Fruit fly (Drosophila melanogaster) whole organism, pupa: Measurements from ENCODE around the gene Qtzl.

Source experiments
- CG10348 ChIP-seq: fragments of 200-800 bp; sonication (Bioruptor generic); IDR thresholded peaks from 2 replicates; pipeline ENCODE4 v1.3.6; 2022; ENCODE audit warnings: missing biosample characterization, missing genetic modification characterization
- CG12605 ChIP-seq: fragments of 200-800 bp; sonication (Bioruptor generic); IDR thresholded peaks from 2 replicates; pipeline ENCODE4 v1.3.6; 2022; ENCODE audit warnings: missing biosample characterization, missing genetic modification characterization
- CG13204 ChIP-seq: fragments of 200-800 bp; sonication (Bioruptor generic); optimal IDR thresholded peaks from 2 replicates; lab custom pipeline; 2018; ENCODE audit warnings: missing biosample characterization, mild to moderate bottlenecking, missing genetic modification characterization, moderate library complexity
- CG14655 ChIP-seq: fragments of 200-800 bp; sonication (Bioruptor generic); optimal IDR thresholded peaks from 3 replicates; lab custom pipeline; 2017; ENCODE audit warnings: mild to moderate bottlenecking, missing biosample characterization, missing genetic modification reagents, missing genetic modification characterization
- CG15710 ChIP-seq: fragments of 200-800 bp; sonication (Bioruptor generic); optimal IDR thresholded peaks from 2 replicates; lab custom pipeline; 2018; ENCODE audit warnings: missing biosample characterization, mild to moderate bottlenecking, missing genetic modification characterization, moderate library complexity
- CG17806 ChIP-seq: fragments of 200-800 bp; sonication (Bioruptor generic); optimal IDR thresholded peaks from 2 replicates; lab custom pipeline; 2018; ENCODE audit warnings: missing biosample characterization, mild to moderate bottlenecking, missing genetic modification characterization, moderate library complexity
- CG32121 ChIP-seq: fragments of 200-800 bp; sonication (Bioruptor generic); IDR thresholded peaks from 2 replicates; pipeline ENCODE4 v1.3.6; 2022; ENCODE audit warnings: missing biosample characterization, missing genetic modification characterization
- CG34367 ChIP-seq: fragments of 200-800 bp; sonication (Bioruptor generic); optimal IDR thresholded peaks from 2 replicates; lab custom pipeline; 2018; ENCODE audit warnings: missing biosample characterization, mild to moderate bottlenecking, missing genetic modification characterization
- CG4496 ChIP-seq: fragments of 200-800 bp; sonication (Bioruptor generic); IDR thresholded peaks from 3 replicates; pipeline ENCODE4 v1.3.6; 2022; ENCODE audit warnings: missing biosample characterization, missing genetic modification characterization
- CG8159 ChIP-seq: fragments of 200-800 bp; sonication (Bioruptor generic); optimal IDR thresholded peaks from 3 replicates; lab custom pipeline; 2018; ENCODE audit warnings: missing biosample characterization, mild to moderate bottlenecking, missing genetic modification characterization, moderate library complexity
- CG8301 ChIP-seq: fragments of 200-800 bp; sonication (Bioruptor generic); optimal IDR thresholded peaks from 2 replicates; lab custom pipeline; 2018; ENCODE audit warnings: missing biosample characterization, mild to moderate bottlenecking, missing genetic modification characterization
- CG9948 ChIP-seq: fragments of 200-800 bp; sonication (Bioruptor generic); optimal IDR thresholded peaks from 2 replicates; lab custom pipeline; 2018; ENCODE audit warnings: missing biosample characterization, mild to moderate bottlenecking, missing genetic modification characterization, moderate library complexity
- D1 ChIP-seq: fragments of 200-800 bp; sonication (Bioruptor generic); optimal IDR thresholded peaks from 2 replicates; lab custom pipeline; 2018; ENCODE audit warnings: missing biosample characterization, mild to moderate bottlenecking, missing genetic modification characterization, moderate library complexity
- EcR ChIP-seq: fragments of 200-800 bp; sonication (Bioruptor generic); optimal IDR thresholded peaks from 3 replicates; lab custom pipeline; 2019; ENCODE audit warnings: missing biosample characterization, missing genetic modification characterization, mild to moderate bottlenecking, moderate library complexity, missing genetic modification reagents
- Ets98B ChIP-seq: fragments of 200-800 bp; sonication (Bioruptor generic); IDR thresholded peaks from 2 replicates; pipeline ENCODE4 v1.3.6; 2022; ENCODE audit warnings: missing biosample characterization, missing genetic modification characterization
- Pif1A ChIP-seq: fragments of 200-800 bp; sonication (Bioruptor generic); optimal IDR thresholded peaks from 3 replicates; lab custom pipeline; 2016; ENCODE audit warnings: missing biosample characterization, missing genetic modification characterization
- Pif1B ChIP-seq: fragments of 200-800 bp; sonication (Bioruptor generic); optimal IDR thresholded peaks from 3 replicates; lab custom pipeline; 2016; ENCODE audit warnings: missing biosample characterization, missing genetic modification characterization
- Snoo ChIP-seq: fragments of 200-800 bp; sonication (Bioruptor generic); optimal IDR thresholded peaks from 3 replicates; lab custom pipeline; 2017; ENCODE audit warnings: missing biosample characterization, mild to moderate bottlenecking, missing genetic modification characterization, inconsistent platforms
- fd96Ca ChIP-seq: fragments of 200-800 bp; sonication (Bioruptor generic); IDR thresholded peaks from 3 replicates; pipeline ENCODE4 v1.3.6; 2022; ENCODE audit warnings: missing biosample characterization, missing genetic modification characterization
- gl ChIP-seq: fragments of 200-800 bp; sonication (Bioruptor generic); optimal IDR thresholded peaks from 2 replicates; lab custom pipeline; 2018; ENCODE audit warnings: missing biosample characterization, mild to moderate bottlenecking, missing genetic modification characterization
- rn ChIP-seq: fragments of 200-800 bp; sonication (Bioruptor generic); IDR thresholded peaks from 2 replicates; pipeline ENCODE4 v1.3.6; 2022; ENCODE audit warnings: missing biosample characterization, missing genetic modification characterization

The Qtzl gene

DNA sequence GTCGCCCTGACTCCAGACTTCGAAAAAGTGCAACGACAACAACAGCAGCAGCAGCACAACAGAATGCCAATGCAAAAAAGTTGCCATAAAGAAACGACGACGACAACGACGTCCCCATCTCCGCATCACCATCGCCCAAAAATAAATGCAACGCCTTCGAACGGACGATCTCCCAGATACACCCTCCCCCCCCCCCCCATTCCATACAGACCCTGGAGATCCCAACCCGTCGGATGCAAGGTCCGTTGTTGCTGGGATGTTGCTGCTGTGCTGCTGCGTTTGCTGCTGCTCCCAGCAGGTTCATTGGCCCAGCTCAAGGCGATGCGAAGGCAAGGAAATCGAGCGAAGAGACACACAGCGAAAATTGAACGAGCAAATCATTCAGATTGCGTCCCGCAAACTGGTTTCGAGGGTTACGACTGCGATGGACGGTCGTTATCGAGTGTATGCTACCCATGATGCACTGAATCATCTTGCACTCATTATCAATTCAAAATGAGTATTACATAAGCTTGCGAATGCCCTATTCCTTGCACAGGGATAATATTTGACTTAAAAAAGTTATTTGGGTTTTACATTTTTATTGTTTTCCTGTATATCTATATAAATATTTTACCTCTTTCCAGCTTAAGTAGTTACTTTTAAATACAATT lies 18.3 kb downstream of the Qtzl start:
- TF ChIP-seq EcR (GFP tag; lab: Kevin White, UChicago) (peak; percentile 100), CG15710 (peak; percentile 30), CG32121 (GFP tag; lab: Robert Waterston, UW) (no peak; the same call in 1 of the 2 replicates), rn (no peak), Snoo (peak; percentile 62), CG8159 (tag; lab: Kevin White, UChicago) (peak; percentile 21), CG9948 (no peak), CG10348 (GFP tag; lab: Robert Waterston, UW) (no peak), fd96Ca (peak; percentile 67; the same call in 2 of the 3 replicates), CG13204 (GFP tag; lab: Kevin White, UChicago) (peak; percentile 98), CG4496 (GFP tag; lab: Robert Waterston, UW) (peak; percentile 68), CG34367 (peak; percentile 29), Pif1A (GFP tag; lab: Kevin White, UChicago) (peak; percentile 38), D1 (no peak), CG8301 (tag; lab: Kevin White, UChicago) (peak; percentile 33), Pif1B (GFP tag; lab: Kevin White, UChicago) (peak; percentile 36), CG17806 (tag; lab: Kevin White, UChicago) (peak; percentile 32), gl (tag; lab: Kevin White, UChicago) (peak; percentile 85), CG12605 (GFP tag; lab: Robert Waterston, UW) (peak; percentile 42)
- TF ChIP-seq, all 21 proteins: peak for 14

- TF ChIP-seq EcR (GFP tag; lab: Kevin White, UChicago) (no peak), CG32121 (GFP tag; lab: Robert Waterston, UW) (no peak), CG15710 (no peak), CG13204 (GFP tag; lab: Kevin White, UChicago) (no peak), CG34367 (no peak), Ets98B (GFP tag; lab: Robert Waterston, UW) (no peak), fd96Ca (no peak), rn (no peak), Snoo (no peak), CG10348 (GFP tag; lab: Robert Waterston, UW) (no peak), Pif1B (GFP tag; lab: Kevin White, UChicago) (no peak)
Observed at dm6 chr2L:12020735-12021134, 25.2 kb downstream of the Qtzl start, which contains the start of gene Wdr81. TSS of gene Wdr81 (minus strand) at chr2L:12020960.

- TF ChIP-seq Snoo (no peak), CG17806 (tag; lab: Kevin White, UChicago) (no peak)
Observed at dm6 chr2L:12021193-12021592, 25.7 kb downstream of the Qtzl start.

DNA sequence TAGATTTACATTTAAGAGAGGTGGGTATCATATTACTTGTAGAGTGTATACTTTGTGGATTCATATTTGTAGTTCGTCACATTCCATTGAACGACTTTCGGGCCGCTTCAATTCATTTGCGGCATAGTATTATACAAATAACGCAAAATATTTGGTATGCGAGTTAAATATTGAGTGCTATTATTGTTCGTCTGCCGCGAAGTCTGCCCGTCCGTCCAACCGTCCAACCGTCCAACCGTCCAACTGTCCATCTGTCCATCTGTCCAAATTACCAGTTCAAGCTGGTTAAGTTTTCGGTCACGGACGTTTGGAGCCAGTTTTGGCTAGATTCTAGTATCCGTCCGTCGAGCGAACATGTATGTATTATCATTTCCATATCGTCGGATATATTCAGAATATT lies 28.6 kb downstream of the Qtzl start:
- TF ChIP-seq CG10348 (GFP tag; lab: Robert Waterston, UW) (no peak), CG9948 (no peak)

- TF ChIP-seq EcR (GFP tag; lab: Kevin White, UChicago) (peak; percentile 66), fd96Ca (peak; percentile 53; the same call in 1 of the 3 replicates), gl (tag; lab: Kevin White, UChicago) (no peak), CG15710 (peak; percentile 5), CG10348 (GFP tag; lab: Robert Waterston, UW) (0 out of 2 replicates have a peak, but pooled peaks have one; percentile 7), CG4496 (GFP tag; lab: Robert Waterston, UW) (peak; percentile 80), Ets98B (GFP tag; lab: Robert Waterston, UW) (peak; percentile 67), CG13204 (GFP tag; lab: Kevin White, UChicago) (peak; percentile 24), CG9948 (no peak), CG8301 (tag; lab: Kevin White, UChicago) (peak; percentile 29), CG32121 (GFP tag; lab: Robert Waterston, UW) (peak; percentile 41; the same call in 1 of the 2 replicates), Pif1A (GFP tag; lab: Kevin White, UChicago) (no peak), CG8159 (tag; lab: Kevin White, UChicago) (peak; percentile 5)
- TF ChIP-seq, all 21 proteins: peak for 10
Observed at dm6 chr2L:12025505-12025904, 30.0 kb downstream of the Qtzl start.

DNA sequence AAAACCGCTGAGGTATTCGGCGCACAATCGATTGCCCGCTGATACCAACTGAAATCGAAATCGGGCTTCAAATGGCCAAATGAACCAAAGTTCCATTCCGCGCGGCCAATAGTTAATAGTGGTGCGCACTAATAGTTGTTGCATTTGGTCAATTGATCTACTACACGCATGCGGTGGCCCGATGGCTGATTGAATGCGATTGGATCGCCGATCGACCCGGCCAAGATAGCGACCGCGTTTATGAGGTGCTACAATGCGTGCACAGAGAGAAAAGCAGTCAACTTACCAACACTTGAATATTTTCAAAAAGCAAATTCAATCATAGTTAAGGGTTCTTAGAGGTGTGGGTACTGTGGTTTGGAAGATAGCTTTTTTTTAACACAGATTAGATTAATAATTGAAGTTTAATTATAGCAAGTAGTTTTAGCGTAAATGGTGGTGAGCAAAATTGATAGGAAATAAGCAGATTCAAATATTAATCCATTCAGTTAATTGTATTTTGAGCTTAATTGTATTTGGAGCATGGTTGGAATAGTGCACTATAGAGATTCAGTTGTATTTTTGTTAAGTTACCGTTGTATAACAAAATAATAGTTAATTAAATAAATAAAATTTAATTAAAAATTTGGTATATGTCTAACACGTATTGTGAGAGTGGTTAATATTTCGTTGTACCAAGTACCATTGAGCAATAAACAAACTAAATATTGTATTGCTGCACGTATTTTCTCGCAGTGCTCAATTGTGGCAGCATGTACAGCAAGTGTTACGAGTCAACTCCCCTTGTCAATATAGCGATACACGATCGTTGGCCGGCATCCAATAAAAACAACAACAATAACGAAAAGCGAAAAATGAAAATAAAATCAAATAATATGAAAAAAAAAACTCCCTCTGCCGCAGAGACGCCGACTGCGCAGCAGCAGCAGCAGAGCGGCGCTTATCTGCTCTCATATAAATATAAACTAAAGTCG lies 31.2 kb downstream of the Qtzl start:
- TF ChIP-seq CG4496 (GFP tag; lab: Robert Waterston, UW): peak; percentile 88
- peak; percentile 94 for TF ChIP-seq CG12605 (GFP tag; lab: Robert Waterston, UW)
- TF ChIP-seq EcR (GFP tag; lab: Kevin White, UChicago): peak; percentile 64
- peak; percentile 82 for TF ChIP-seq CG32121 (GFP tag; lab: Robert Waterston, UW)
- TF ChIP-seq CG13204 (GFP tag; lab: Kevin White, UChicago): peak; percentile 65
- no peak for TF ChIP-seq CG10348 (GFP tag; lab: Robert Waterston, UW)
- peak; percentile 48 for TF ChIP-seq CG8301 (tag; lab: Kevin White, UChicago)
- TF ChIP-seq D1: no peak
- TF ChIP-seq CG14655 (GFP tag; lab: Kevin White, UChicago): peak; percentile 79
- TF ChIP-seq CG8159 (tag; lab: Kevin White, UChicago): peak; percentile 79
- peak; percentile 50 for TF ChIP-seq CG34367
- peak; percentile 51 for TF ChIP-seq CG9948
- peak; percentile 61 for TF ChIP-seq CG17806 (tag; lab: Kevin White, UChicago)
- peak; percentile 58 for TF ChIP-seq Snoo
- peak; percentile 77 for TF ChIP-seq Ets98B (GFP tag; lab: Robert Waterston, UW)
- TF ChIP-seq gl (tag; lab: Kevin White, UChicago): peak; percentile 93
- peak; percentile 63 for TF ChIP-seq Pif1A (GFP tag; lab: Kevin White, UChicago)
- TF ChIP-seq rn: peak; percentile 60
- peak; percentile 70 for TF ChIP-seq CG15710
- TF ChIP-seq fd96Ca: peak; percentile 87
- peak; percentile 77 for TF ChIP-seq Pif1B (GFP tag; lab: Kevin White, UChicago)
